Worm (Caenorhabditis elegans) whole organism, midembryonic: Measurements from ENCODE around the gene nhr-209.

Experiments used
- T22C8.4 ChIP-seq: fragments of 200-800 bp; sonication (Bioruptor generic); IDR thresholded peaks from 2 replicates; pipeline ENCODE4 v1.3.6; 2022; ENCODE audit warnings: missing genetic modification characterization, missing compliant biosample characterization
- flt-1 ChIP-seq: fragments of 200-800 bp; sonication (Bioruptor generic); IDR thresholded peaks from 2 replicates; pipeline ENCODE4 v1.3.6; 2022; ENCODE audit warnings: missing genetic modification characterization, missing compliant biosample characterization
- ztf-23 ChIP-seq: fragments of 200-800 bp; sonication (Bioruptor generic); IDR thresholded peaks from 2 replicates; pipeline ENCODE4 v1.3.6; 2022; ENCODE audit warnings: missing genetic modification reagents, missing genetic modification characterization, missing compliant biosample characterization

DNA sequence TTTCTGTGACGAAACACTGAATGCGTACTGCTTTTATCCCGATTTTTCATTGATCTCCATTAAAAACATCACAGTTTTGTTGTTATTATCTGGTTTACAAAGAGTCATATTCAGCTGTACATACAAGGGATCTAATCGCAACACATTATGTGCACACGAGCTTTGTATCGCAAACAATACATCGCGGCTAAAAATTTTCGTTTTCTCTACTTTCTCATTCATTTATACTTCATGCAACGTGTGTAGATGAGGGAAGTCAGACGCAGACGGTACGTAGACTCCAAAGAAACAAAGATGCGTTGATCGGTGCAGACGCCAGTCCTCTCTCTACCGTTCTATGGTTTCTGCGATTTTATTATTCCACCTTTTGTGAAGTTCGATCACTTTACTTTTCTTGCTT, 8.9 kb downstream of the nhr-209 start, which contains the start of gene nhr-136:
- TF ChIP-seq ztf-23 (no peak), T22C8.4 (GFP tag; lab: Robert Waterston, UW) (no peak), flt-1 (GFP tag; lab: Robert Waterston, UW) (no peak)
